Worm (Caenorhabditis elegans): ENCODE results near the gene srt-47.

Gene srt-47

DNA sequence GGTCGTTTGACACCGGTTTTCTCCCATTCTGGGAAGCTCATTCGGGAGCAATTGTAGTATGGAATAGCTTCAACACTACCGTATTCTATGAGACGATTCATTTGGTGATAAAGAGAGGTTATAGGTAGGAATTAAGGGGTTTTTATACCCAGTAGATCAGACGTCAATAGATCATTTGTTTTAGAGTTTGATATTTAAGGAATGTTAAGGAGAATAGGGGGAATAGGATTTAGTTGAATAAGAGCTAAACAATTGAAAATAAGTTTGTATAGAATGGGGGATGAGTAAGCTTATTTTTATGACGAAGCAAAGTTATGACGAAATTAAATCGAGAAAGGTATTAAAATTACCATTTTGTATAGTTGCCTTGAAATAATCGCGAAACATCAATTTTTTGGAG lies at the start of gene srt-47:
Gene srt-47 (minus strand): TSS at position 101 of the 400 bp plus-strand sequence.
- no peak for TF ChIP-seq lsl-1 (GFP tag; optimal IDR thresholded peaks at IDR 0.05)
- TF ChIP-seq atf-7 (tag; optimal IDR thresholded peaks at IDR 0.05): no peak
- no peak for TF ChIP-seq him-1 (tag; optimal IDR thresholded peaks at IDR 0.05)
- TF ChIP-seq F37B4.10 (GFP tag; IDR thresholded peaks at IDR 0.05): no peak
- no peak for TF ChIP-seq Y53G8AR.9 (GFP tag; conservative IDR thresholded peaks at IDR 0.05)
- no peak for TF ChIP-seq B0035.1 (tag; optimal IDR thresholded peaks at IDR 0.05)
- TF ChIP-seq tbx-9 (tag; optimal IDR thresholded peaks at IDR 0.05; ENCODE audit: borderline replicate concordance): no peak
- no peak for TF ChIP-seq F57C9.4 (tag; optimal IDR thresholded peaks at IDR 0.05)
- TF ChIP-seq Y95B8A.8 (GFP tag; IDR thresholded peaks at IDR 0.05): no peak
- TF ChIP-seq F39B2.1 (GFP tag; IDR thresholded peaks at IDR 0.05): no peak
- TF ChIP-seq egl-18 (GFP tag; IDR thresholded peaks at IDR 0.05): no peak
- no peak for TF ChIP-seq ztf-6 (GFP tag; IDR thresholded peaks at IDR 0.05)
- TF ChIP-seq unc-62 (GFP tag; optimal IDR thresholded peaks at IDR 0.05): no peak
- TF ChIP-seq ztf-25 (GFP tag; IDR thresholded peaks at IDR 0.05): no peak
- no peak for TF ChIP-seq lir-1 (GFP tag; conservative IDR thresholded peaks at IDR 0.05)
- TF ChIP-seq K12H6.12 (tag; optimal IDR thresholded peaks at IDR 0.05): no peak

DNA sequence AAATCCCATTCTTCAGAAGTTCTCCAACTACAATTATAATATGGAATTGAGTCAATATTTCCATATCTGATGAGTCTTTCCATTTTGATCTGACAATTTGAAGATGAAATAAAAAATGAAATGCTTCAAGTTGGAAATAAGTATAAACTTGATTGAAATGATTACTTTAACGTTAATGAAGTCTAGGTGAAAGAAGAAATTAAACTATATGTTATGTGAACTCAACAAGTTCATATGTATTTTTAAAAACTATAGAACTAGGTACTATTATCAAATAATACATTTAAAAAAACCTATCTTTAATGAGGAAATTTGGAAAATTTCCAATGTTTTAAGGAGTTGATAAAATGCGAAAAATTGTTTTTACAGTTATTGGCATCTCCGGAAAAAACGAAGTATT lies 45.1 kb upstream of the srt-47 start, which contains the start of gene srt-49:
Gene srt-49 (minus strand): TSS at position 101 of the 400 bp plus-strand sequence.
- TF ChIP-seq rcor-1 (GFP tag; IDR thresholded peaks at IDR 0.05): no peak
- no peak for TF ChIP-seq T26A5.8 (tag; optimal IDR thresholded peaks at IDR 0.05)
- TF ChIP-seq dpff-1 (tag; optimal IDR thresholded peaks at IDR 0.05): no peak
- no peak for TF ChIP-seq nhr-90 (tag; optimal IDR thresholded peaks at IDR 0.05)
- no peak for TF ChIP-seq snpc-1.1 (tag; optimal IDR thresholded peaks at IDR 0.05; ENCODE audit: insufficient read depth)
- TF ChIP-seq D2030.7 (GFP tag; IDR thresholded peaks at IDR 0.05): no peak
- no peak for TF ChIP-seq snpc-3.4 (tag; optimal IDR thresholded peaks at IDR 0.05)
- TF ChIP-seq ceh-40 (GFP tag; IDR thresholded peaks at IDR 0.05): no peak
- no peak for TF ChIP-seq zim-3 (tag; optimal IDR thresholded peaks at IDR 0.05)
- no peak for TF ChIP-seq T07F8.4 (tag; optimal IDR thresholded peaks at IDR 0.05)
- TF ChIP-seq somi-1 (GFP tag; optimal IDR thresholded peaks at IDR 0.05): no peak
- TF ChIP-seq F23B12.7 (tag; optimal IDR thresholded peaks at IDR 0.05; ENCODE audit: insufficient read depth): no peak
- no peak for TF ChIP-seq Y53F4B.3 (GFP tag; IDR thresholded peaks at IDR 0.05)
- TF ChIP-seq sdz-38 (tag; optimal IDR thresholded peaks at IDR 0.05): no peak
- TF ChIP-seq nfya-2 (GFP tag; IDR thresholded peaks at IDR 0.05): no peak
- no peak for TF ChIP-seq ztf-6 (GFP tag; IDR thresholded peaks at IDR 0.05)
- no peak for TF ChIP-seq nhr-27 (tag; optimal IDR thresholded peaks at IDR 0.05)

DNA sequence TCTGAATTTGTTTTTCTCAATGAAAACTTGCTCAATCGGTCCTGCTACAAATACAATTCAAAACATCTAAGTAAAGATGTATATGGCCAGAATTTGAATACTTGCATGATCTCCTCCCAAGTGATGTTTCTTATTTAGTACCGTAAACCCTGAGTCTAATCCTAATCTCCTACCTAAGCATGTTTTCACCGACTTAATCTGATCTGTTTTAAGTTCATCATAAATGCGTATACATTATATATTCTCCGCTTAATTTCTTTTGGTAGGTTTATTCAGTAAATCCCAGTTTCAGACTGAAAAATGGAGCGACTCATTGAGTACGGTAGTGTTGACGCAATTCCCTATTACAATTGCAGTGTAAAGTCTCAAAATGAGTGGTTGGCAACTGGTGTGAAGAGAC lies 21.2 kb upstream of the srt-47 start, which contains the start of gene srt-50:
Gene srt-50 (plus strand): TSS at position 301 of the 400 bp plus-strand sequence.
- no peak for TF ChIP-seq mel-28 (tag; optimal IDR thresholded peaks at IDR 0.05; ENCODE audit: borderline replicate concordance)
- no peak for TF ChIP-seq lsl-1 (GFP tag; optimal IDR thresholded peaks at IDR 0.05)
- TF ChIP-seq nfyb-1 (GFP tag; IDR thresholded peaks at IDR 0.05): no peak
- no peak for TF ChIP-seq C17E4.6 (GFP tag; IDR thresholded peaks at IDR 0.05)
- no peak for TF ChIP-seq efl-1 (GFP tag; optimal IDR thresholded peaks at IDR 0.05)
- TF ChIP-seq unc-130 (GFP tag; optimal IDR thresholded peaks at IDR 0.05): no peak
